Worm (Caenorhabditis elegans) whole organism, L1 larva: Measurements from ENCODE around the gene R02D5.7.

Experiments
- C04F5.9 ChIP-seq: sonication (generic microtip); optimal IDR thresholded peaks from 2 replicates; lab custom pipeline; 2016; ENCODE audit warnings: missing genetic modification characterization, missing compliant biosample characterization
- C16A3.4 ChIP-seq: fragments of 150-350 bp; optimal IDR thresholded peaks from 2 replicates; lab custom pipeline; 2014; ENCODE audit warnings: missing biosample characterization, missing genetic modification characterization
- C34B4.2 ChIP-seq: sonication (generic microtip); optimal IDR thresholded peaks from 2 replicates; lab custom pipeline; 2017; ENCODE audit warnings: mild to moderate bottlenecking, missing genetic modification characterization, missing compliant biosample characterization
- alr-1 ChIP-seq: fragments of 200-800 bp; sonication (Bioruptor generic); optimal IDR thresholded peaks from 2 replicates; lab custom pipeline; 2018; ENCODE audit warnings: borderline replicate concordance, mild to moderate bottlenecking, missing genetic modification characterization, missing compliant biosample characterization
- aly-2 ChIP-seq: fragments of 150-350 bp; optimal IDR thresholded peaks from 2 replicates; lab custom pipeline; 2014; ENCODE audit warnings: missing biosample characterization, missing genetic modification characterization
- ama-1 ChIP-seq: fragments of 150-350 bp; optimal IDR thresholded peaks from 2 replicates; lab custom pipeline; 2014
- blmp-1 ChIP-seq: fragments of 150-350 bp; optimal IDR thresholded peaks from 2 replicates; lab custom pipeline; 2014; ENCODE audit warnings: missing biosample characterization, missing genetic modification characterization
- ceh-82 ChIP-seq, 3 experiments: fragments of 150-350 bp in 1 of 3; sonication (generic microtip) in 2 of 3; optimal IDR thresholded peaks; 2 replicates each; lab custom pipeline; 2014 to 2017; ENCODE audit warnings: missing biosample characterization in 3 of 3, missing genetic modification characterization in 3 of 3
- ceh-90 ChIP-seq: sonication (generic microtip); optimal IDR thresholded peaks from 2 replicates; lab custom pipeline; 2016; ENCODE audit warnings: missing genetic modification characterization, missing compliant biosample characterization
- ces-1 ChIP-seq: fragments of 150-350 bp; optimal IDR thresholded peaks from 2 replicates; lab custom pipeline; 2014; ENCODE audit warnings: missing biosample characterization, missing genetic modification reagents, missing genetic modification characterization
- dpl-1 ChIP-seq, 3 experiments: fragments of 150-350 bp in 2 of 3; sonication (generic microtip) in 1 of 3; optimal IDR thresholded peaks; 2 replicates each; lab custom pipeline; 2014 to 2017; ENCODE audit warnings: missing biosample characterization in 3 of 3, missing genetic modification characterization in 3 of 3, missing genetic modification reagents in 3 of 3
- efl-3 ChIP-seq: fragments of 200-800 bp; sonication (Bioruptor generic); optimal IDR thresholded peaks from 2 replicates; lab custom pipeline; 2018; ENCODE audit warnings: mild to moderate bottlenecking, missing genetic modification characterization, missing compliant biosample characterization
- egl-13 ChIP-seq: sonication (generic microtip); optimal IDR thresholded peaks from 2 replicates; lab custom pipeline; 2016; ENCODE audit warnings: missing genotype, missing genetic modification reagents, missing genetic modification characterization, missing compliant biosample characterization
- elt-2 ChIP-seq: sonication (generic microtip); optimal IDR thresholded peaks from 2 replicates; lab custom pipeline; 2016; ENCODE audit warnings: missing genetic modification characterization, mild to moderate bottlenecking, inconsistent platforms, missing compliant biosample characterization, missing genetic modification reagents
- elt-3 ChIP-seq, 6 experiments: fragments of 150-350 bp in 1 of 6; sonication (generic microtip); optimal IDR thresholded peaks; 2 replicates each; lab custom pipeline; 2017 to 2018; ENCODE audit warnings: missing biosample characterization in 6 of 6, missing genetic modification characterization in 6 of 6, inconsistent platforms in 1 of 6
- fos-1 ChIP-seq: fragments of 150-350 bp; optimal IDR thresholded peaks from 2 replicates; lab custom pipeline; 2014; ENCODE audit warnings: missing biosample characterization, missing genetic modification characterization
- grh-1 ChIP-seq: fragments of 200-800 bp; sonication (Bioruptor generic); IDR thresholded peaks from 2 replicates; pipeline ENCODE4 v1.3.6; 2022; ENCODE audit warnings: missing genetic modification reagents, missing genetic modification characterization, missing compliant biosample characterization
- hlh-17 ChIP-seq: fragments of 200-800 bp; sonication (Bioruptor generic); optimal IDR thresholded peaks from 2 replicates; lab custom pipeline; 2018; ENCODE audit warnings: missing genetic modification characterization, mild to moderate bottlenecking, missing compliant biosample characterization, moderate library complexity, borderline replicate concordance
- hlh-4 ChIP-seq: sonication (generic microtip); optimal IDR thresholded peaks from 2 replicates; lab custom pipeline; 2016; ENCODE audit warnings: mild to moderate bottlenecking, missing genetic modification characterization, missing compliant biosample characterization
- irx-1 ChIP-seq: sonication (generic microtip); optimal IDR thresholded peaks from 2 replicates; lab custom pipeline; 2016; ENCODE audit warnings: missing genetic modification characterization, missing compliant biosample characterization
- isw-1 ChIP-seq: fragments of 200-800 bp; sonication (Bioruptor generic); IDR thresholded peaks from 2 replicates; pipeline ENCODE4 v1.3.6; 2022; ENCODE audit warnings: missing genetic modification characterization, missing compliant biosample characterization
- lin-13 ChIP-seq: fragments of 150-350 bp; optimal IDR thresholded peaks from 2 replicates; lab custom pipeline; 2014; ENCODE audit warnings: missing biosample characterization, missing genetic modification reagents, missing genetic modification characterization
- lin-14 ChIP-seq: fragments of 200-800 bp; sonication (Bioruptor generic); optimal IDR thresholded peaks from 2 replicates; lab custom pipeline; 2018; ENCODE audit warnings: mild to moderate bottlenecking, missing genetic modification characterization, moderate library complexity, missing compliant biosample characterization
- lin-35 ChIP-seq, 2 experiments: fragments of 150-350 bp; optimal IDR thresholded peaks; 2 replicates each; lab custom pipeline; 2014; ENCODE audit warnings: missing biosample characterization in 2 of 2, missing genetic modification characterization in 2 of 2, missing genetic modification reagents in 2 of 2
- lir-3 ChIP-seq: sonication (generic microtip); optimal IDR thresholded peaks from 2 replicates; lab custom pipeline; 2016; ENCODE audit warnings: mild to moderate bottlenecking, missing genetic modification characterization, moderate library complexity, missing compliant biosample characterization; ENCODE audit not compliant: poor library complexity
- lsy-2 ChIP-seq, 2 experiments: fragments of 150-350 bp; optimal IDR thresholded peaks; 2 replicates each; lab custom pipeline; 2014; ENCODE audit warnings: missing biosample characterization in 2 of 2, missing genetic modification characterization in 2 of 2
- mef-2 ChIP-seq: fragments of 150-350 bp; optimal IDR thresholded peaks from 2 replicates; lab custom pipeline; 2014; ENCODE audit warnings: missing biosample characterization, missing genetic modification characterization
- nhr-12 ChIP-seq: sonication (generic microtip); optimal IDR thresholded peaks from 2 replicates; lab custom pipeline; 2017; ENCODE audit warnings: missing biosample characterization, missing genetic modification characterization
- nhr-19 ChIP-seq: fragments of 200-800 bp; sonication (Bioruptor generic); conservative IDR thresholded peaks from 2 replicates; pipeline ENCODE4 v1.3.6; 2022; ENCODE audit warnings: missing genetic modification characterization, missing compliant biosample characterization
- nhr-20 ChIP-seq: sonication (generic microtip); optimal IDR thresholded peaks from 2 replicates; lab custom pipeline; 2016; ENCODE audit warnings: mild to moderate bottlenecking, missing genetic modification characterization, missing compliant biosample characterization
- nhr-237 ChIP-seq: fragments of 150-350 bp; optimal IDR thresholded peaks from 2 replicates; lab custom pipeline; 2014; ENCODE audit warnings: missing biosample characterization, missing genetic modification characterization
- nhr-28 ChIP-seq: fragments of 150-350 bp; optimal IDR thresholded peaks from 2 replicates; lab custom pipeline; 2014; ENCODE audit warnings: missing biosample characterization, missing genetic modification characterization
- nhr-47 ChIP-seq: sonication (generic microtip); optimal IDR thresholded peaks from 2 replicates; lab custom pipeline; 2016; ENCODE audit warnings: mild to moderate bottlenecking, missing genetic modification characterization, moderate library complexity, missing compliant biosample characterization
- nhr-90 ChIP-seq: sonication (generic microtip); optimal IDR thresholded peaks from 2 replicates; lab custom pipeline; 2016; ENCODE audit warnings: mild to moderate bottlenecking, missing genetic modification characterization, missing compliant biosample characterization; ENCODE audit not compliant: poor library complexity
- pag-3 ChIP-seq: sonication (generic microtip); optimal IDR thresholded peaks from 2 replicates; lab custom pipeline; 2017; ENCODE audit warnings: missing genetic modification characterization, mild to moderate bottlenecking, missing compliant biosample characterization, antibody characterized with exemption, borderline replicate concordance; ENCODE audit not compliant: insufficient read depth
- pax-3 ChIP-seq: fragments of 200-800 bp; sonication (Bioruptor generic); optimal IDR thresholded peaks from 2 replicates; lab custom pipeline; 2018; ENCODE audit warnings: mild to moderate bottlenecking, missing genetic modification characterization, moderate library complexity, missing compliant biosample characterization
- pqm-1 ChIP-seq: sonication (generic microtip); optimal IDR thresholded peaks from 3 replicates; lab custom pipeline; 2017; ENCODE audit warnings: missing biosample characterization, missing genetic modification characterization
- skn-1 ChIP-seq: fragments of 150-350 bp; optimal IDR thresholded peaks from 2 replicates; lab custom pipeline; 2014; ENCODE audit warnings: missing biosample characterization, missing genetic modification characterization
- snpc-4 ChIP-seq: fragments of 150-350 bp; optimal IDR thresholded peaks from 2 replicates; lab custom pipeline; 2014; ENCODE audit warnings: missing biosample characterization, missing genetic modification characterization
- snu-23 ChIP-seq: sonication (generic microtip); optimal IDR thresholded peaks from 2 replicates; lab custom pipeline; 2016; ENCODE audit warnings: missing genetic modification characterization, missing compliant biosample characterization
- sup-37 ChIP-seq: fragments of 200-800 bp; sonication (Bioruptor generic); optimal IDR thresholded peaks from 2 replicates; lab custom pipeline; 2018; ENCODE audit warnings: mild to moderate bottlenecking, missing genetic modification characterization, missing compliant biosample characterization
- swsn-7 ChIP-seq: sonication (generic microtip); optimal IDR thresholded peaks from 2 replicates; lab custom pipeline; 2016; ENCODE audit warnings: missing genetic modification characterization, missing compliant biosample characterization
- tbx-2 ChIP-seq: sonication (generic microtip); optimal IDR thresholded peaks from 2 replicates; lab custom pipeline; 2016; ENCODE audit warnings: missing genetic modification characterization, missing compliant biosample characterization
- tlp-1 ChIP-seq: fragments of 150-350 bp; optimal IDR thresholded peaks from 2 replicates; lab custom pipeline; 2014; ENCODE audit warnings: missing biosample characterization, missing genetic modification characterization
- unc-130 ChIP-seq: fragments of 150-350 bp; optimal IDR thresholded peaks from 2 replicates; lab custom pipeline; 2017; ENCODE audit warnings: missing biosample characterization, missing genetic modification characterization, inconsistent platforms
- unc-98 ChIP-seq: fragments of 200-800 bp; sonication (Bioruptor generic); IDR thresholded peaks from 2 replicates; pipeline ENCODE4 v1.3.6; 2022; ENCODE audit warnings: missing genetic modification characterization, missing compliant biosample characterization
- vab-15 ChIP-seq: sonication (generic microtip); optimal IDR thresholded peaks from 2 replicates; lab custom pipeline; 2017; ENCODE audit warnings: missing genotype, mild to moderate bottlenecking, missing genetic modification characterization, missing compliant biosample characterization
- zag-1 ChIP-seq: fragments of 150-350 bp; optimal IDR thresholded peaks from 2 replicates; lab custom pipeline; 2014; ENCODE audit warnings: missing biosample characterization, missing genetic modification characterization
- ztf-11 ChIP-seq, 2 experiments: sonication (generic microtip); optimal IDR thresholded peaks; 2 replicates each; lab custom pipeline; 2016 to 2017; ENCODE audit warnings: missing genetic modification characterization in 2 of 2, missing biosample characterization in 1 of 2, missing compliant biosample characterization in 1 of 2
- ztf-4 ChIP-seq: fragments of 150-350 bp; optimal IDR thresholded peaks from 2 replicates; lab custom pipeline; 2014; ENCODE audit warnings: missing biosample characterization, missing genetic modification characterization

Gene R02D5.7

DNA sequence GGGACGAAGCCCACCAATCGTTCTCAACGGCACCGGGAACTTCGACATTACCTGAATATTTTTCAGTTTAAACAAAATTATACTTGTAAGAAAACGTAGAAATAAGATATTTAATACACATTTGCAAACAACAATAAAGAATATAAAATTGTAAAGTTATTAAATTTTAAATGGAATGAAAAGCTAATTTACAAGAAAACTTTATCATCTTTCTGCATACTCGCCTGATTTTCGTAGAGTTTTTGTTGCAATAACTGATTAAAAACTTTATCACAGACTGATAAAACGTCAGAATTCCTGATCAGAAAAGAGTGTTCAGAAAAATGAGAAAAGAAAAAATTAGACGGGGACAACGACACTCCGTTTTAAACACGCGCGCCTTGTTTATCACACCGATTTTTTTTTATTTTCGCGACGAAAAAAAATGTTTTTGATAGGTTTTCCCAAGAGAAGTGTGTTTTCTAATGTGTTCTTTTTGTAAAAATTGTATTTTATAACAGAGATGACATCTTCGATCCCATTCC, 34.0 kb downstream of the R02D5.7 start, which contains the start of the genes dlat-1 and fntb-1 (continued):
- TF ChIP-seq ztf-11 (tag; optimal IDR thresholded peaks at IDR 0.05; lab: Kevin White, UChicago) (no peak), elt-2 (tag; lab: Kevin White, UChicago) (peak; percentile 70), nhr-28 (tag; lab: Kevin White, UChicago) (no peak), isw-1 (GFP tag; lab: Robert Waterston, UW) (no peak), lin-13 (GFP tag; lab: Kevin White, UChicago) (no peak), nhr-47 (no peak), pax-3 (tag; lab: Kevin White, UChicago) (no peak), C04F5.9 (tag; lab: Kevin White, UChicago) (no peak), alr-1 (tag; lab: Kevin White, UChicago) (no peak), lin-35 (GFP tag; optimal IDR thresholded peaks at IDR 0.05; lab: Kevin White, UChicago) (peak in 1 of 2 experiments; percentile 29), sup-37 (no peak), irx-1 (tag; lab: Kevin White, UChicago) (no peak), mef-2 (no peak), swsn-7 (tag; lab: Kevin White, UChicago) (no peak), ceh-90 (tag; lab: Kevin White, UChicago) (no peak), lir-3 (no peak), egl-13 (tag; lab: Kevin White, UChicago) (no peak), nhr-12 (tag; lab: Kevin White, UChicago) (no peak), dpl-1 (GFP tag; optimal IDR thresholded peaks at IDR 0.05; lab: Kevin White, UChicago) (peak in 2 of 3 experiments; percentile 4 to 32), efl-3 (GFP tag; lab: Kevin White, UChicago) (no peak), unc-130 (tag; lab: Kevin White, UChicago) (no peak), tlp-1 (tag; lab: Kevin White, UChicago) (no peak), unc-98 (GFP tag; lab: Robert Waterston, UW) (no peak), skn-1 (tag; lab: Kevin White, UChicago) (no peak), snu-23 (GFP tag; lab: Kevin White, UChicago) (peak; percentile 18), vab-15 (no peak), elt-3 (tag; optimal IDR thresholded peaks at IDR 0.05; lab: Kevin White, UChicago) (peak in 1 of 6 experiments; percentile 9), lsy-2 (tag; optimal IDR thresholded peaks at IDR 0.05; lab: Kevin White, UChicago) (peak in 1 of 2 experiments; percentile 27), fos-1 (tag; lab: Kevin White, UChicago) (no peak), lin-14 (no peak), aly-2 (tag; lab: Kevin White, UChicago) (no peak), nhr-90 (no peak), tbx-2 (tag; lab: Kevin White, UChicago) (no peak), blmp-1 (tag; lab: Kevin White, UChicago) (no peak), pag-3 (tag; lab: Kevin White, UChicago) (no peak), nhr-19 (GFP tag; lab: Robert Waterston, UW) (no peak), zag-1 (tag; lab: Kevin White, UChicago) (no peak), C34B4.2 (no peak), ceh-82 (tag; optimal IDR thresholded peaks at IDR 0.05; lab: Kevin White, UChicago) (no peak), nhr-20 (tag; lab: Kevin White, UChicago) (no peak), grh-1 (GFP tag; lab: Robert Waterston, UW) (no peak), C16A3.4 (tag; lab: Kevin White, UChicago) (no peak), pqm-1 (tag; lab: Kevin White, UChicago) (peak; percentile 13), snpc-4 (no peak), ces-1 (no peak), hlh-17 (no peak), ztf-4 (no peak), nhr-237 (tag; lab: Kevin White, UChicago) (no peak), ama-1 (lab: Kevin White, UChicago) (peak; percentile 31), hlh-4 (tag; lab: Kevin White, UChicago) (no peak)
